Worm (Caenorhabditis elegans) whole organism, mixed stage, embryonic: ENCODE data around the gene sru-31.
A peak's percentile ranks its signal among the peaks of the same experiment; 100 is the strongest.

Experiments used
- M03D4.4 ChIP-seq: sonication (generic microtip); optimal IDR thresholded peaks from 2 replicates; lab custom pipeline; 2017; ENCODE audit warnings: mild to moderate bottlenecking, missing genetic modification characterization, missing compliant biosample characterization
- bed-3 ChIP-seq: fragments of 200-800 bp; sonication (Bioruptor generic); optimal IDR thresholded peaks from 3 replicates; lab custom pipeline; 2018; ENCODE audit warnings: mild to moderate bottlenecking, missing genetic modification characterization, moderate library complexity, missing compliant biosample characterization
- blmp-1 ChIP-seq: fragments of 150-350 bp; optimal IDR thresholded peaks from 2 replicates; lab custom pipeline; 2014; ENCODE audit warnings: missing biosample characterization, missing genetic modification characterization
- ceh-39 ChIP-seq: fragments of 150-350 bp; optimal IDR thresholded peaks from 2 replicates; lab custom pipeline; 2014; ENCODE audit warnings: missing biosample characterization, missing genetic modification characterization
- ceh-43 ChIP-seq: fragments of 200-800 bp; sonication (Bioruptor generic); optimal IDR thresholded peaks from 2 replicates; lab custom pipeline; 2018; ENCODE audit warnings: mild to moderate bottlenecking, missing genetic modification characterization, moderate library complexity, missing compliant biosample characterization
- ceh-83 ChIP-seq: fragments of 200-800 bp; sonication (Bioruptor generic); optimal IDR thresholded peaks from 2 replicates; lab custom pipeline; 2018; ENCODE audit warnings: mild to moderate bottlenecking, missing genetic modification characterization, missing compliant biosample characterization
- ces-1 ChIP-seq: fragments of 150-350 bp; optimal IDR thresholded peaks from 2 replicates; lab custom pipeline; 2014; ENCODE audit warnings: missing biosample characterization, missing genetic modification reagents, missing genetic modification characterization
- cnd-1 ChIP-seq: fragments of 200-800 bp; sonication (Bioruptor generic); optimal IDR thresholded peaks from 2 replicates; lab custom pipeline; 2018; ENCODE audit warnings: mild to moderate bottlenecking, missing genetic modification characterization, missing compliant biosample characterization
- drap-1 ChIP-seq: fragments of 200-800 bp; sonication (Bioruptor generic); optimal IDR thresholded peaks from 3 replicates; lab custom pipeline; 2018; ENCODE audit warnings: mild to moderate bottlenecking, missing genetic modification characterization, missing compliant biosample characterization
- elt-1 ChIP-seq: sonication (generic microtip); optimal IDR thresholded peaks from 2 replicates; lab custom pipeline; 2017; ENCODE audit warnings: missing genetic modification characterization, mild to moderate bottlenecking, missing compliant biosample characterization, antibody characterized with exemption, moderate library complexity, borderline replicate concordance; ENCODE audit not compliant: insufficient read depth
- flh-1 ChIP-seq: fragments of 200-800 bp; sonication (Bioruptor generic); optimal IDR thresholded peaks from 2 replicates; lab custom pipeline; 2018; ENCODE audit warnings: mild to moderate bottlenecking, missing genetic modification characterization, moderate library complexity, missing compliant biosample characterization
- ham-2 ChIP-seq: fragments of 200-800 bp; sonication (Bioruptor generic); optimal IDR thresholded peaks from 2 replicates; lab custom pipeline; 2018; ENCODE audit warnings: mild to moderate bottlenecking, missing genetic modification characterization, missing compliant biosample characterization
- hlh-1 ChIP-seq: fragments of 150-350 bp; optimal IDR thresholded peaks from 2 replicates; lab custom pipeline; 2014; ENCODE audit warnings: missing biosample characterization, missing genetic modification reagents, missing genetic modification characterization
- lin-13 ChIP-seq: fragments of 150-350 bp; optimal IDR thresholded peaks from 2 replicates; lab custom pipeline; 2014; ENCODE audit warnings: missing biosample characterization, missing genetic modification characterization
- lin-32 ChIP-seq: fragments of 200-800 bp; sonication (Bioruptor generic); optimal IDR thresholded peaks from 2 replicates; lab custom pipeline; 2018; ENCODE audit warnings: mild to moderate bottlenecking, missing genetic modification characterization, missing compliant biosample characterization
- lsy-2 ChIP-seq: fragments of 150-350 bp; optimal IDR thresholded peaks from 2 replicates; lab custom pipeline; 2014; ENCODE audit warnings: missing biosample characterization, missing genetic modification characterization
- mab-5 ChIP-seq: fragments of 150-350 bp; optimal IDR thresholded peaks from 2 replicates; lab custom pipeline; 2014; ENCODE audit warnings: missing biosample characterization, missing genetic modification characterization
- mep-1 ChIP-seq: fragments of 150-350 bp; optimal IDR thresholded peaks from 2 replicates; lab custom pipeline; 2017; ENCODE audit warnings: missing biosample characterization, missing genetic modification reagents, missing genetic modification characterization, inconsistent platforms
- mls-2 ChIP-seq: sonication (generic microtip); optimal IDR thresholded peaks from 2 replicates; lab custom pipeline; 2016; ENCODE audit warnings: mild to moderate bottlenecking, missing genetic modification characterization, moderate library complexity, missing compliant biosample characterization
- nhr-2 ChIP-seq: fragments of 150-350 bp; optimal IDR thresholded peaks from 2 replicates; lab custom pipeline; 2014; ENCODE audit warnings: missing biosample characterization, missing genetic modification characterization
- nhr-237 ChIP-seq: fragments of 150-350 bp; optimal IDR thresholded peaks from 2 replicates; lab custom pipeline; 2014; ENCODE audit warnings: missing biosample characterization, missing genetic modification characterization
- nhr-28 ChIP-seq: fragments of 150-350 bp; optimal IDR thresholded peaks from 2 replicates; lab custom pipeline; 2014; ENCODE audit warnings: missing biosample characterization, missing genetic modification characterization
- nhr-76 ChIP-seq: sonication (generic microtip); optimal IDR thresholded peaks from 2 replicates; lab custom pipeline; 2017; ENCODE audit warnings: missing biosample characterization, missing genetic modification characterization
- pha-4 ChIP-seq: fragments of 150-350 bp; optimal IDR thresholded peaks from 2 replicates; lab custom pipeline; 2018; ENCODE audit warnings: missing biosample characterization, missing genetic modification reagents, missing genetic modification characterization
- sem-2 ChIP-seq: fragments of 200-800 bp; sonication (Bioruptor generic); optimal IDR thresholded peaks from 2 replicates; lab custom pipeline; 2018; ENCODE audit warnings: mild to moderate bottlenecking, missing genetic modification characterization, missing compliant biosample characterization
- snpc-4 ChIP-seq: fragments of 150-350 bp; optimal IDR thresholded peaks from 2 replicates; lab custom pipeline; 2014; ENCODE audit warnings: missing biosample characterization, missing genetic modification characterization
- sptf-1 ChIP-seq: sonication (generic microtip); optimal IDR thresholded peaks from 2 replicates; lab custom pipeline; 2017; ENCODE audit warnings: mild to moderate bottlenecking, missing genetic modification characterization, moderate library complexity, missing compliant biosample characterization
- tbx-8 ChIP-seq: fragments of 200-800 bp; sonication (Bioruptor generic); optimal IDR thresholded peaks from 2 replicates; lab custom pipeline; 2018; ENCODE audit warnings: mild to moderate bottlenecking, missing genetic modification characterization, moderate library complexity, missing compliant biosample characterization
- unc-120 ChIP-seq: sonication (generic microtip); optimal IDR thresholded peaks from 2 replicates; lab custom pipeline; 2017; ENCODE audit warnings: missing genetic modification characterization, missing compliant biosample characterization; ENCODE audit not compliant: poor library complexity, severe bottlenecking
- unc-39 ChIP-seq: fragments of 150-350 bp; optimal IDR thresholded peaks from 2 replicates; lab custom pipeline; 2014; ENCODE audit warnings: missing biosample characterization, missing genetic modification characterization
- unc-62 ChIP-seq: fragments of 150-350 bp; optimal IDR thresholded peaks from 2 replicates; lab custom pipeline; 2014; ENCODE audit warnings: missing biosample characterization, missing genetic modification reagents, missing genetic modification characterization
- zip-8 ChIP-seq: fragments of 150-350 bp; optimal IDR thresholded peaks from 2 replicates; lab custom pipeline; 2014; ENCODE audit warnings: missing biosample characterization, missing genetic modification characterization
- ztf-11 ChIP-seq: fragments of 150-350 bp; optimal IDR thresholded peaks from 2 replicates; lab custom pipeline; 2014; ENCODE audit warnings: missing biosample characterization, missing genetic modification characterization

sru-31 gene

DNA sequence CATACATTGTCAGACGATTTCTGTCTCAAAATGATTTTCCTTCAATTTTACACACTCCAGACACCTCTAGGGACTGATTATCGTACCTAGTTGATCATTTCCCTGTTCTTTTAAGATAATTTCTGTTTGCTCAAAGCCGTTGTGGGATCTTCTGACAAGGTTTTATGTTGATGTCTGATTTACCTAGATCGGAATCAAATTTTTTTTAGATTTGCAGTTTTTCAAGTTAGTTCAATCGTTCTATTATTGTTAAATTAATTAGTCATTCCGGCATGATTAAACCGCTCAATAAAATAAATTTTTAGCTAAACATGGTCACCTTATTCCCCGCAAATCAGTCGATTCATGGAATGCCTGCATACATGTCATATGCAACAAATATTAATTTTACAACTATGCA is 3.0 kb upstream of the sru-31 start, which contains the start of gene sru-30:
sru-30 (plus strand) TSS at position 301 of the 400 bp plus-strand sequence.
- TF ChIP-seq zip-8 (tag; lab: Kevin White, UChicago) (no peak), elt-1 (tag; lab: Kevin White, UChicago) (no peak), pha-4 (no peak), blmp-1 (no peak), mab-5 (tag; lab: Kevin White, UChicago) (no peak)

DNA sequence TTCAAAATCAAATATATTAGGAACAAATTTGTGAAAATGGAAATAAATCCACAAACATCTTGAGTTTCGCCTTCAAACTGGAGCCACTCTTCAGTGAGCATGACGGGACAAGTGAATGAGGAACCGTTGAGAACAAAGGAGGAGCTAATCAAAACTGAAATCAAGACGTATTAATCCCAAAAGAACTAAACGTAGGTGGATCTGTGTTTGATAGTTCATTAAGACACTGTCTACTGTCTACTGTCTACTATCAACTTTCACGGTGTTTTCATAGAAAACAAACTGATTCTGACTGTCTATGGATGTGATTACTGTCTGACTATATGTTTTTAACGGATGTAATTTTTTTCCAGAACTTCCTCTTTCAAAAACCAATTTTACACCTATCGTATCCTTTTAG is 5.2 kb downstream of the sru-31 start, which contains the start of gene str-193:
str-193 (minus strand) TSS at position 101 of the 400 bp plus-strand sequence.
- TF ChIP-seq bed-3 (no peak), ztf-11 (tag; lab: Kevin White, UChicago) (no peak), mab-5 (tag; lab: Kevin White, UChicago) (no peak), nhr-237 (tag; lab: Kevin White, UChicago) (no peak), elt-1 (tag; lab: Kevin White, UChicago) (no peak), mep-1 (tag; lab: Kevin White, UChicago) (no peak), unc-120 (tag; lab: Kevin White, UChicago) (no peak), zip-8 (tag; lab: Kevin White, UChicago) (no peak), lin-13 (tag; lab: Kevin White, UChicago) (no peak), pha-4 (no peak), nhr-28 (no peak), nhr-2 (tag; lab: Kevin White, UChicago) (no peak), mls-2 (tag; lab: Kevin White, UChicago) (no peak), blmp-1 (no peak), ceh-43 (no peak), ces-1 (GFP tag; lab: Kevin White, UChicago) (no peak), nhr-76 (tag; lab: Kevin White, UChicago) (no peak)

DNA sequence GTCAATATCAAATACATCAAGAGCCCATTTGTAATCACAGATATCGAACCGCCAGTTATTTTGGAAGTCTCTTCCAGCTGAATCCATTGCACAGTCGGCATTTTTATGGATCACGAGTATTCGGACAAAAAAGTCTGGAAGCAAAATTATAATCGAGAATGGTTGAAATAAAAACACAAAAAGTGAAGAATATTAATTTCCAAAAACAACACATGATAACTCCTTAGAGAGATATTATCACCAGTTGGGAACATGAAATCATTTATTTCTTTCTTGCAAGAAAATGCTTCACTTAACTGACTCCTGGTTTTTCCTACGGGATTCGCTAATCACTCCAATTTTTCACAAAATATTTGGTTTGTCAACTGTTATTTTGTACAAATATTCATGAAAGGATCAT is 7.7 kb downstream of the sru-31 start, which contains the start of gene str-2:
str-2 (minus strand) TSS at position 101 of the 400 bp plus-strand sequence.
- TF ChIP-seq flh-1 (GFP tag; lab: Kevin White, UChicago) (no peak), lin-32 (GFP tag; lab: Kevin White, UChicago) (no peak), elt-1 (tag; lab: Kevin White, UChicago) (no peak), lsy-2 (tag; lab: Kevin White, UChicago) (no peak), unc-62 (GFP tag; lab: Kevin White, UChicago) (no peak), nhr-237 (tag; lab: Kevin White, UChicago) (no peak), zip-8 (tag; lab: Kevin White, UChicago) (no peak), M03D4.4 (tag; lab: Kevin White, UChicago) (no peak), cnd-1 (no peak), nhr-76 (tag; lab: Kevin White, UChicago) (no peak), bed-3 (no peak)

DNA sequence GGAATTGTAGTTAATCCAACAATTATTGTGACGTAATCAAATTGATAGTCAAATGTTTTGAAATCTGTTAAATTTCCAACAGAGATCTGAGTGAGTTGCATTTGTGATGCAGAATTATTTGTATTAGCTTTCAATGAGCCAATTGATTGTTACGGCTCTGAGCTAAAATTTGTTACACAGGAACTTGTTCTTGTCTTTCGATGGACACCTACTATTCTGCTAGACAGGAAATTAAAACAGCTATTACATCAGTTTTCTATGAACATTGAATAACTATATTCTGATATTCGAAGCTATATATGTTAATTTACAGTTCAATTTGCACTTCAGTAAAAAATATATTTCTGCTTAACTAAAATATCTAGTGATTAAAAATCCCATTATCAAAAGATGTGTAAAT is 17.4 kb downstream of the sru-31 start, which contains the start of gene sru-40:
sru-40 (minus strand) TSS at position 101 of the 400 bp plus-strand sequence.
- peak; percentile 46 for TF ChIP-seq zip-8 (tag; lab: Kevin White, UChicago)
- TF ChIP-seq lin-32 (GFP tag; lab: Kevin White, UChicago) = no peak
- TF ChIP-seq, all 35 proteins: peak for 1

DNA sequence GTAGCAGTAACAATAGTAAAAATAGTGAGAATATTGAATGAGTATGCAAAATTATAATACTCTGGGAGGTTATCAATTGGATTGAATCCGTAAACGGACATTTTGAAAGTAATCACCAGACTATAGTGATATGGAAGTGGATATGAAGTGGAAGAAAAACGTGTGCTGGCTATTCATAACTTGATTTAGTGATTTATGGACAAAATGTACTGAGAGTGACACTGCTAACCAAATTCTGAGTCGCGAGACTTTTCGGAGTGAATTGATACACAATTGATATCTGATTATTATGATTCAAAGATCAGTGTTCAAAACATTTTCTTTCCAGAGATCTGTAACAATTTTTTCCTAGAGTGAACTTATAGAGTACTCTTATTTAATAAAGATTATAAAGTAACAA is 19.5 kb downstream of the sru-31 start, which contains the start of gene sru-38:
sru-38 (minus strand) TSS at position 101 of the 400 bp plus-strand sequence.
- no peak for TF ChIP-seq ham-2
- TF ChIP-seq hlh-1 (tag; lab: Kevin White, UChicago) = no peak
- TF ChIP-seq pha-4 = no peak
- TF ChIP-seq drap-1 = no peak
- no peak for TF ChIP-seq unc-120 (tag; lab: Kevin White, UChicago)
- TF ChIP-seq bed-3 = no peak
- no peak for TF ChIP-seq sptf-1
- no peak for TF ChIP-seq sem-2 (GFP tag; lab: Kevin White, UChicago)
- no peak for TF ChIP-seq unc-62 (GFP tag; lab: Kevin White, UChicago)
- TF ChIP-seq unc-39 (tag; lab: Kevin White, UChicago) = no peak
- TF ChIP-seq blmp-1 = no peak
- TF ChIP-seq M03D4.4 (tag; lab: Kevin White, UChicago) = no peak
- TF ChIP-seq, all 35 proteins: peak for 0

DNA sequence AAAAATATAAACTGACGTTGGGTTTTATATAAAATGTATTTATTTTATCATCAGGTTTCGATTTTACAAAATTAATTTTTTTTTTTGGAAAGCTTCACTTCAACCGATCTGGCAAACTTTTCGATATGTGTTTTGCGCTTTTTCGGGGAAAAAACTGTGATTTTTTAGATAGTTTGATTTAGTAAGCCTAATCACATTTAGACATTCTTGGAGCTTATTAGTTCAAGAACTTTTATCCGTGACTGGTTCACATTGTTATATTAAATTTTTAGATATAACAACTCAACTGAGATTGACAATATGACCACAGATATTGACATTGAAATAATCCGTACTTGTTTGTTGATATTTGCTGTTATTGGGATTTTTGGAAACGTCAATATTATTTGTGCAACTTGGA is 21.2 kb downstream of the sru-31 start, which contains the start of gene srsx-21:
srsx-21 (plus strand) TSS at position 301 of the 400 bp plus-strand sequence.
- no peak for TF ChIP-seq mab-5 (tag; lab: Kevin White, UChicago)
- TF ChIP-seq ceh-39 (tag; lab: Kevin White, UChicago) = no peak
- no peak for TF ChIP-seq zip-8 (tag; lab: Kevin White, UChicago)
- TF ChIP-seq snpc-4 = no peak
- no peak for TF ChIP-seq nhr-28
- no peak for TF ChIP-seq drap-1
- TF ChIP-seq ceh-83 (GFP tag; lab: Kevin White, UChicago) = no peak
- TF ChIP-seq nhr-2 (tag; lab: Kevin White, UChicago) = no peak
- TF ChIP-seq tbx-8 (GFP tag; lab: Kevin White, UChicago) = no peak
- TF ChIP-seq unc-62 (GFP tag; lab: Kevin White, UChicago) = no peak
